Worm (Caenorhabditis elegans): Measurements from ENCODE around the gene T01G1.2.

- TF ChIP-seq ztf-29 (GFP tag; IDR thresholded peaks at IDR 0.05) (no peak), tab-1 (GFP tag; IDR thresholded peaks at IDR 0.05) (no peak), ztf-23 (GFP tag; IDR thresholded peaks at IDR 0.05) (no peak), flt-1 (GFP tag; IDR thresholded peaks at IDR 0.05) (no peak), T22C8.4 (GFP tag; IDR thresholded peaks at IDR 0.05) (no peak), med-1 (GFP tag; optimal IDR thresholded peaks at IDR 0.05; ENCODE audit: insufficient read depth) (no peak), klf-2 (GFP tag; conservative IDR thresholded peaks at IDR 0.05) (no peak), ref-1 (GFP tag; conservative IDR thresholded peaks at IDR 0.05) (no peak), cog-1 (tag; optimal IDR thresholded peaks at IDR 0.05) (no peak)
Measured at ce11 chrIV:11401482-11401881, 47.3 kb downstream of the T01G1.2 start.

Data from whole organism, midembryonic.